Fruit fly (Drosophila melanogaster) whole organism, embryonic: ENCODE data around the gene beta4GalT7.

Experiments used
- BEAF-32 ChIP-seq: fragments of 200-800 bp; sonication (Bioruptor generic); optimal IDR thresholded peaks from 3 replicates; lab custom pipeline; 2017; ENCODE audit warnings: missing biosample characterization, missing genetic modification characterization, mild to moderate bottlenecking, moderate library complexity, missing genetic modification reagents
- Bteb2 ChIP-seq: fragments of 200-800 bp; sonication (Bioruptor generic); optimal IDR thresholded peaks from 2 replicates; lab custom pipeline; 2016; ENCODE audit warnings: missing biosample characterization, missing genetic modification characterization
- CG11085 ChIP-seq: fragments of 200-800 bp; sonication (Bioruptor generic); IDR thresholded peaks from 2 replicates; pipeline ENCODE4 v1.3.6; 2022; ENCODE audit warnings: missing biosample characterization, missing genetic modification characterization
- CG11398 ChIP-seq: fragments of 200-800 bp; sonication (Bioruptor generic); optimal IDR thresholded peaks from 2 replicates; lab custom pipeline; 2016; ENCODE audit warnings: missing biosample characterization, missing genetic modification characterization
- CG12769 ChIP-seq: fragments of 200-800 bp; sonication (Bioruptor generic); optimal IDR thresholded peaks from 2 replicates; lab custom pipeline; 2019; ENCODE audit warnings: missing biosample characterization, mild to moderate bottlenecking, missing genetic modification characterization, moderate library complexity
- CG15073 ChIP-seq: fragments of 200-800 bp; sonication (Bioruptor generic); optimal IDR thresholded peaks from 2 replicates; lab custom pipeline; 2016; ENCODE audit warnings: missing biosample characterization, missing genetic modification characterization
- CG17568 ChIP-seq: fragments of 200-800 bp; sonication (Bioruptor generic); optimal IDR thresholded peaks from 2 replicates; lab custom pipeline; 2018; ENCODE audit warnings: missing biosample characterization, mild to moderate bottlenecking, missing genetic modification characterization, moderate library complexity
- CG18262 ChIP-seq: fragments of 200-800 bp; optimal IDR thresholded peaks from 3 replicates; lab custom pipeline; 2019; ENCODE audit warnings: missing biosample characterization, mild to moderate bottlenecking, missing genetic modification characterization, moderate library complexity
- CG18764 ChIP-seq: fragments of 200-800 bp; sonication (Bioruptor generic); optimal IDR thresholded peaks from 3 replicates; lab custom pipeline; 2016; ENCODE audit warnings: missing biosample characterization, missing genetic modification characterization
- CG2678 ChIP-seq: fragments of 200-800 bp; sonication (Bioruptor generic); optimal IDR thresholded peaks from 3 replicates; lab custom pipeline; 2019; ENCODE audit warnings: missing biosample characterization, mild to moderate bottlenecking, missing genetic modification characterization, moderate library complexity
- CG2875 ChIP-seq: fragments of 200-800 bp; sonication (Bioruptor generic); optimal IDR thresholded peaks from 2 replicates; lab custom pipeline; 2017; ENCODE audit warnings: missing biosample characterization, mild to moderate bottlenecking, missing genetic modification characterization, missing genetic modification reagents
- CG2889 ChIP-seq: fragments of 200-800 bp; sonication (Bioruptor generic); IDR thresholded peaks from 3 replicates; pipeline ENCODE4 v1.3.6; 2022; ENCODE audit warnings: missing biosample characterization, missing genetic modification characterization
- CG3726 ChIP-seq: fragments of 200-800 bp; sonication (Bioruptor generic); IDR thresholded peaks from 3 replicates; pipeline ENCODE4, ENCODE4 v1.3.6; 2022; ENCODE audit warnings: missing biosample characterization, missing genetic modification characterization
- CG4282 ChIP-seq: fragments of 200-800 bp; sonication (Bioruptor generic); optimal IDR thresholded peaks from 2 replicates; lab custom pipeline; 2016; ENCODE audit warnings: missing biosample characterization, missing genetic modification characterization
- CG5953 ChIP-seq: fragments of 200-800 bp; sonication (Bioruptor generic); IDR thresholded peaks from 2 replicates; pipeline ENCODE4 v1.3.6; 2022; ENCODE audit warnings: missing biosample characterization, missing genetic modification characterization
- CG6683 ChIP-seq: fragments of 200-800 bp; sonication (Bioruptor generic); optimal IDR thresholded peaks from 2 replicates; lab custom pipeline; 2017; ENCODE audit warnings: missing biosample characterization, mild to moderate bottlenecking, missing genetic modification characterization, missing genetic modification reagents
- CG8478 ChIP-seq: fragments of >200 bp; optimal IDR thresholded peaks from 2 replicates; lab custom pipeline; 2018
- Chrac-16 ChIP-seq: fragments of 200-800 bp; sonication (Bioruptor generic); optimal IDR thresholded peaks from 3 replicates; lab custom pipeline; 2016; ENCODE audit warnings: missing biosample characterization, missing genetic modification characterization
- D19B ChIP-seq: fragments of 200-800 bp; sonication (Bioruptor generic); optimal IDR thresholded peaks from 2 replicates; lab custom pipeline; 2017; ENCODE audit warnings: missing biosample characterization, mild to moderate bottlenecking, missing genetic modification characterization
- Dp ChIP-seq: fragments of 200-800 bp; sonication (Bioruptor generic); optimal IDR thresholded peaks from 2 replicates; lab custom pipeline; 2018; ENCODE audit warnings: missing biosample characterization, mild to moderate bottlenecking, missing genetic modification characterization, moderate library complexity
- HLHmδ ChIP-seq: fragments of 200-800 bp; sonication (Bioruptor generic); optimal IDR thresholded peaks from 2 replicates; lab custom pipeline; 2018; ENCODE audit warnings: missing biosample characterization, mild to moderate bottlenecking, missing genetic modification characterization, moderate library complexity
- HmgZ ChIP-seq: fragments of 200-800 bp; sonication (Bioruptor generic); optimal IDR thresholded peaks from 2 replicates; lab custom pipeline; 2018; ENCODE audit warnings: missing biosample characterization, mild to moderate bottlenecking, missing genetic modification characterization
- Hr78 ChIP-seq, 2 experiments: fragments of 200-800 bp in 1 of 2; fragments of >200 bp in 1 of 2; sonication (Bioruptor generic) in 1 of 2; optimal IDR thresholded peaks; 2 replicates each; lab custom pipeline; 2017 to 2019; ENCODE audit warnings: missing biosample characterization in 2 of 2, missing genetic modification characterization in 2 of 2, mild to moderate bottlenecking in 1 of 2, moderate library complexity in 1 of 2
- Lhr ChIP-seq: fragments of 200-800 bp; sonication (Bioruptor generic); optimal IDR thresholded peaks from 3 replicates; lab custom pipeline; 2017; ENCODE audit warnings: mild to moderate bottlenecking, missing biosample characterization, missing genetic modification reagents, missing genetic modification characterization
- MTF-1 ChIP-seq: fragments of 200-800 bp; sonication (Bioruptor generic); optimal IDR thresholded peaks from 2 replicates; lab custom pipeline; 2018; ENCODE audit warnings: missing biosample characterization, mild to moderate bottlenecking, missing genetic modification characterization, borderline replicate concordance
- Mes4 ChIP-seq: fragments of 200-800 bp; sonication (Bioruptor generic); optimal IDR thresholded peaks from 2 replicates; lab custom pipeline; 2016; ENCODE audit warnings: missing biosample characterization, missing genetic modification characterization
- Optix ChIP-seq: fragments of 200-800 bp; sonication (Bioruptor generic); IDR thresholded peaks from 3 replicates; pipeline ENCODE4 v1.3.6; 2022; ENCODE audit warnings: missing biosample characterization, missing genetic modification characterization
- Rfx ChIP-seq: fragments of 200-800 bp; sonication (Bioruptor generic); IDR thresholded peaks from 2 replicates; pipeline ENCODE4 v1.3.6; 2022; ENCODE audit warnings: missing biosample characterization, missing genetic modification characterization
- Six4 ChIP-seq: fragments of 200-800 bp; sonication (Bioruptor generic); optimal IDR thresholded peaks from 2 replicates; lab custom pipeline; 2016; ENCODE audit warnings: missing biosample characterization, missing genetic modification characterization
- Vsx1 ChIP-seq: fragments of 200-800 bp; sonication (Bioruptor generic); optimal IDR thresholded peaks from 2 replicates; lab custom pipeline; 2017; ENCODE audit warnings: missing biosample characterization, mild to moderate bottlenecking, missing genetic modification characterization, missing genetic modification reagents
- aop ChIP-seq: fragments of 200-800 bp; sonication (Bioruptor generic); IDR thresholded peaks from 2 replicates; pipeline ENCODE4 v1.3.6; 2022; ENCODE audit warnings: missing biosample characterization, missing genetic modification characterization
- cato ChIP-seq: fragments of 200-800 bp; sonication (Bioruptor generic); optimal IDR thresholded peaks from 2 replicates; lab custom pipeline; 2016; ENCODE audit warnings: missing biosample characterization, missing genetic modification characterization, borderline replicate concordance
- cg ChIP-seq: fragments of 200-800 bp; sonication (Bioruptor generic); optimal IDR thresholded peaks from 3 replicates; lab custom pipeline; 2019; ENCODE audit warnings: missing biosample characterization, mild to moderate bottlenecking, missing genetic modification characterization, moderate library complexity
- dpn ChIP-seq, 2 experiments: fragments of 200-800 bp; sonication (Bioruptor generic); optimal IDR thresholded peaks; 3 replicates each; lab custom pipeline; 2016; ENCODE audit warnings: missing biosample characterization in 2 of 2, missing genetic modification characterization in 2 of 2
- fd96Cb ChIP-seq: fragments of 200-800 bp; sonication (Bioruptor generic); optimal IDR thresholded peaks from 2 replicates; lab custom pipeline; 2018; ENCODE audit warnings: missing biosample characterization, mild to moderate bottlenecking, missing genetic modification characterization, moderate library complexity
- hb ChIP-seq: fragments of 200-800 bp; sonication (Bioruptor generic); IDR thresholded peaks from 3 replicates; pipeline ENCODE4 v1.3.6; 2022; ENCODE audit warnings: missing biosample characterization, missing genetic modification characterization; ENCODE audit not compliant: partially characterized antibody
- kni ChIP-seq: fragments of 200-800 bp; sonication (Bioruptor generic); optimal IDR thresholded peaks from 3 replicates; lab custom pipeline; 2017; ENCODE audit warnings: mild to moderate bottlenecking, missing biosample characterization, missing genetic modification reagents, missing genetic modification characterization
- maf-S ChIP-seq: fragments of 200-800 bp; sonication (Bioruptor generic); optimal IDR thresholded peaks from 2 replicates; lab custom pipeline; 2016; ENCODE audit warnings: missing biosample characterization, missing genetic modification characterization
- mirr ChIP-seq: fragments of 200-800 bp; sonication (Bioruptor generic); optimal IDR thresholded peaks from 3 replicates; lab custom pipeline; 2018; ENCODE audit warnings: missing biosample characterization, mild to moderate bottlenecking, missing genetic modification characterization
- pho ChIP-seq: fragments of 200-800 bp; sonication (Bioruptor generic); optimal IDR thresholded peaks from 2 replicates; lab custom pipeline; 2016; ENCODE audit warnings: missing biosample characterization, missing genetic modification characterization
- pita ChIP-seq: fragments of 200-800 bp; sonication (Bioruptor generic); optimal IDR thresholded peaks from 2 replicates; lab custom pipeline; 2017; ENCODE audit warnings: missing biosample characterization, mild to moderate bottlenecking, missing genetic modification characterization
- pnt ChIP-seq: fragments of 200-800 bp; sonication (Bioruptor generic); optimal IDR thresholded peaks from 3 replicates; lab custom pipeline; 2016; ENCODE audit warnings: missing biosample characterization, missing genetic modification characterization
- ro ChIP-seq: fragments of 200-800 bp; sonication (Bioruptor generic); IDR thresholded peaks from 2 replicates; pipeline ENCODE4 v1.3.6; 2022; ENCODE audit warnings: missing biosample characterization, missing genetic modification characterization
- scrt ChIP-seq: fragments of 200-800 bp; sonication (Bioruptor generic); optimal IDR thresholded peaks from 2 replicates; lab custom pipeline; 2018; ENCODE audit warnings: missing biosample characterization, mild to moderate bottlenecking, missing genetic modification characterization, moderate library complexity
- sna ChIP-seq: fragments of 200-800 bp; sonication (Bioruptor generic); IDR thresholded peaks from 2 replicates; pipeline ENCODE4 v1.3.6; 2022; ENCODE audit warnings: missing biosample characterization, missing genetic modification characterization; ENCODE audit not compliant: partially characterized antibody
- tgo ChIP-seq: fragments of 200-800 bp; sonication (Bioruptor generic); IDR thresholded peaks from 3 replicates; pipeline ENCODE4 v1.3.6; 2022; ENCODE audit warnings: missing biosample characterization, missing genetic modification characterization
- tup ChIP-seq: fragments of 200-800 bp; sonication (Bioruptor generic); optimal IDR thresholded peaks from 2 replicates; lab custom pipeline; 2016; ENCODE audit warnings: missing biosample characterization, mild to moderate bottlenecking, missing genetic modification characterization, moderate library complexity
- tx ChIP-seq: fragments of 200-800 bp; sonication (Bioruptor generic); optimal IDR thresholded peaks from 2 replicates; lab custom pipeline; 2016; ENCODE audit warnings: missing biosample characterization, missing genetic modification characterization
- zfh1 ChIP-seq: fragments of 200-800 bp; sonication (Bioruptor generic); IDR thresholded peaks from 3 replicates; pipeline ENCODE4 v1.3.6; 2022; ENCODE audit warnings: missing biosample characterization, missing genetic modification characterization

Gene beta4GalT7

dm6 chr3R:25024895-25025557, 2.0 kb downstream of the beta4GalT7 start, which contains the start of the genes EMC6 and Hr96 (continued):
- TF ChIP-seq kni (GFP tag; lab: Kevin White, UChicago) (peak; percentile 76), dpn (GFP tag; optimal IDR thresholded peaks at IDR 0.05; lab: Kevin White, UChicago) (peak; percentile 94 to 95), HmgZ (tag; lab: Kevin White, UChicago) (peak; percentile 98), CG18262 (tag; lab: Kevin White, UChicago) (peak; percentile 89), pnt (GFP tag; lab: Kevin White, UChicago) (peak; percentile 83), Optix (GFP tag; lab: Robert Waterston, UW) (peak; percentile 86), tup (GFP tag; lab: Kevin White, UChicago) (peak; percentile 91), CG6683 (peak; percentile 83), ro (GFP tag; lab: Robert Waterston, UW) (peak; percentile 68), D19B (GFP tag; lab: Kevin White, UChicago) (peak; percentile 81), Dp (peak; percentile 39), Mes4 (GFP tag; lab: Kevin White, UChicago) (peak; percentile 91), CG18764 (GFP tag; lab: Kevin White, UChicago) (peak; percentile 90), CG4282 (GFP tag; lab: Kevin White, UChicago) (peak; percentile 87), CG2678 (peak; percentile 93), Rfx (peak; percentile 97), Hr78 (GFP tag; optimal IDR thresholded peaks at IDR 0.05; lab: Kevin White, UChicago) (no peak), Lhr (GFP tag; lab: Kevin White, UChicago) (peak; percentile 78), CG2875 (GFP tag; lab: Kevin White, UChicago) (peak; percentile 81), CG11398 (GFP tag; lab: Kevin White, UChicago) (peak; percentile 82), Vsx1 (GFP tag; lab: Kevin White, UChicago) (peak; percentile 92), CG12769 (tag; lab: Kevin White, UChicago) (peak; percentile 98), scrt (GFP tag; lab: Kevin White, UChicago) (no peak), maf-S (GFP tag; lab: Kevin White, UChicago) (peak; percentile 91), CG17568 (GFP tag; lab: Kevin White, UChicago) (no peak), mirr (GFP tag; lab: Kevin White, UChicago) (peak; percentile 81), CG11085 (GFP tag; lab: Robert Waterston, UW) (peak; percentile 90), zfh1 (GFP tag; lab: Robert Waterston, UW) (peak; percentile 96), hb (GFP tag; lab: Robert Waterston, UW) (peak; percentile 61; the same call in 2 of the 3 replicates), CG2889 (peak; percentile 85), Six4 (peak; percentile 91), CG15073 (peak; percentile 54), aop (GFP tag; lab: Robert Waterston, UW) (peak; percentile 84), MTF-1 (GFP tag; lab: Kevin White, UChicago) (peak; percentile 88), tgo (GFP tag; lab: Robert Waterston, UW) (peak; percentile 92), CG8478 (lab: Kevin White, UChicago) (no peak), Bteb2 (GFP tag; lab: Kevin White, UChicago) (peak; percentile 93), CG5953 (GFP tag; lab: Robert Waterston, UW) (peak; percentile 93), tx (peak; percentile 91), fd96Cb (tag; lab: Kevin White, UChicago) (peak; percentile 91), HLHmδ (no peak), pho (GFP tag; lab: Kevin White, UChicago) (peak; percentile 96), Chrac-16 (GFP tag; lab: Kevin White, UChicago) (peak; percentile 96), CG3726 (peak; percentile 89), pita (GFP tag; lab: Kevin White, UChicago) (no peak), sna (peak; percentile 75; the same call in 1 of the 2 replicates), BEAF-32 (GFP tag; lab: Kevin White, UChicago) (peak; percentile 66), cg (GFP tag; lab: Kevin White, UChicago) (no peak), cato (peak; percentile 92)
